Fruit fly (Drosophila melanogaster): ENCODE data around the gene CG13994.
A peak's percentile ranks its signal among the peaks of the same experiment; 100 is the strongest.

The CG13994 gene

DNA sequence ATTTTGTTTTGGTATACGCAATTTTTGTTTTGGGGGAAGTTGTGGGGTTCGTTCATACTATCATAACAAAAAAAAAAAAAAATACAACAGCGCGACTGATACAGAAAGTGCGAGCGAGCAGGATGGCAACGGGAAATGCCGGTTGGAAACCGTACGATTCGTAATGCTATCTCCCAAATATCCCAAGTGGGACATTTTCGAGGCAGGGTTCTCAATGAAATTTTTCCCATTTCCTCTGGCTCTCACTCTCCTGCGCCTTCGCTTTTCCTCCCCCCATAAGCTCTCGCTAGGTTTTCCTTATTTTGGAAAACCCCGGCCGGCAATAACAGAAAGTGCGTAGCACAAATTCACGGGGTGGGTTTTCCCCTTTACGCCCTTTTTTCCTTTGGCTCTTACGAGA is 29.5 kb downstream of the CG13994 start (continued):
- TF ChIP-seq Tbp (GFP tag; optimal IDR thresholded peaks at IDR 0.05) (no peak), fd102C (GFP tag; optimal IDR thresholded peaks at IDR 0.05) (no peak), pho (GFP tag; optimal IDR thresholded peaks at IDR 0.05) (no peak), h (optimal IDR thresholded peaks at IDR 0.05) (no peak), MESR4 (GFP tag; optimal IDR thresholded peaks at IDR 0.05) (no peak), Dip3 (GFP tag; optimal IDR thresholded peaks at IDR 0.05) (no peak), Sry-β (GFP tag; optimal IDR thresholded peaks at IDR 0.05) (no peak), Fer3 (tag; optimal IDR thresholded peaks at IDR 0.05) (no peak), ac (GFP tag; optimal IDR thresholded peaks at IDR 0.05) (no peak), CG17186 (GFP tag; optimal IDR thresholded peaks at IDR 0.05) (no peak), Scr (GFP tag; IDR thresholded peaks at IDR 0.05; ENCODE audit: partially characterized antibody) (no peak), sens (GFP tag) (no peak), danr (GFP tag; IDR thresholded peaks at IDR 0.05) (no peak), fd64A (GFP tag; optimal IDR thresholded peaks at IDR 0.05) (no peak), vvl (GFP tag; IDR thresholded peaks at IDR 0.05) (0 out of 2 replicates have a peak, but pooled peaks have one; percentile 14), Mad (GFP tag; optimal IDR thresholded peaks at IDR 0.05) (no peak), CG10267 (tag; optimal IDR thresholded peaks at IDR 0.05) (no peak), Dll (GFP tag; IDR thresholded peaks at IDR 0.05; ENCODE audit: partially characterized antibody) (no peak), gem (tag; optimal IDR thresholded peaks at IDR 0.05) (no peak), onecut (GFP tag; IDR thresholded peaks at IDR 0.05) (peak; percentile 32; the same call in 1 of the 2 replicates), CG13624 (GFP tag; optimal IDR thresholded peaks at IDR 0.05) (peak; percentile 26), kni (GFP tag; optimal IDR thresholded peaks at IDR 0.05) (peak; percentile 65), phol (tag; optimal IDR thresholded peaks at IDR 0.05) (peak; percentile 64), fd96Cb (tag; optimal IDR thresholded peaks at IDR 0.05) (no peak), trh (GFP tag; optimal IDR thresholded peaks at IDR 0.05) (no peak), CG9932 (GFP tag; IDR thresholded peaks at IDR 0.05) (no peak), disco-r (GFP tag; optimal IDR thresholded peaks at IDR 0.05) (no peak), gsb (GFP tag; IDR thresholded peaks at IDR 0.05) (no peak), CG15269 (tag; optimal IDR thresholded peaks at IDR 0.05) (no peak), CG18262 (tag; optimal IDR thresholded peaks at IDR 0.05) (no peak), ind (GFP tag; optimal IDR thresholded peaks at IDR 0.05) (no peak), E2f1 (GFP tag; IDR thresholded peaks at IDR 0.05) (no peak), run (tag; optimal IDR thresholded peaks at IDR 0.05) (no peak), CG1529 (GFP tag; optimal IDR thresholded peaks at IDR 0.05) (no peak), CG17361 (GFP tag; IDR thresholded peaks at IDR 0.05) (no peak), toy (GFP tag; IDR thresholded peaks at IDR 0.05) (no peak), sim (GFP tag; IDR thresholded peaks at IDR 0.05) (no peak), Gsc (GFP tag; IDR thresholded peaks at IDR 0.05) (no peak), mld (GFP tag; IDR thresholded peaks at IDR 0.05; ENCODE audit: partially characterized antibody) (no peak), bab2 (GFP tag; optimal IDR thresholded peaks at IDR 0.05) (no peak), CG7357 (GFP tag; IDR thresholded peaks at IDR 0.05) (no peak), CG16779 (GFP tag; IDR thresholded peaks at IDR 0.05) (no peak), fru (optimal IDR thresholded peaks at IDR 0.05) (no peak), zen (tag; optimal IDR thresholded peaks at IDR 0.05) (no peak), dmrt99B (tag; optimal IDR thresholded peaks at IDR 0.05) (no peak), Nf-YB (GFP tag; optimal IDR thresholded peaks at IDR 0.05) (no peak), CG13894 (tag; optimal IDR thresholded peaks at IDR 0.05) (peak; percentile 98), slp2 (GFP tag; optimal IDR thresholded peaks at IDR 0.05) (no peak), ham (GFP tag; IDR thresholded peaks at IDR 0.05) (no peak), H2.0 (GFP tag; IDR thresholded peaks at IDR 0.05) (no peak), CG9876 (GFP tag; optimal IDR thresholded peaks at IDR 0.05) (no peak), ERR (GFP tag; optimal IDR thresholded peaks at IDR 0.05) (no peak), eyg (GFP tag; optimal IDR thresholded peaks at IDR 0.05) (no peak)

Measured in whole organism, embryonic.